Worm (Caenorhabditis elegans): ENCODE results near the gene C01G5.5.

- TF ChIP-seq nhr-232 (tag; optimal IDR thresholded peaks at IDR 0.05) = no peak
- no peak for TF ChIP-seq lin-11 (tag; optimal IDR thresholded peaks at IDR 0.05)
- TF ChIP-seq tbx-2 (tag; optimal IDR thresholded peaks at IDR 0.05) = no peak
- no peak for TF ChIP-seq ceh-24 (tag; optimal IDR thresholded peaks at IDR 0.05)
- no peak for TF ChIP-seq syd-9 (tag; optimal IDR thresholded peaks at IDR 0.05)
- TF ChIP-seq ceh-6 (GFP tag; optimal IDR thresholded peaks at IDR 0.05) = no peak
- TF ChIP-seq ahr-1 (tag; optimal IDR thresholded peaks at IDR 0.05) = no peak
Measured at ce11 chrIV:6531450-6531849, 7.0 kb downstream of the C01G5.5 start, which contains the start of gene C01G5.4.

Measured in whole organism, late embryonic.